Worm (Caenorhabditis elegans) whole organism, L2 larva: Measurements from ENCODE around the gene ttr-7.

Experiments used
- C34F6.9 ChIP-seq: fragments of 150-350 bp; optimal IDR thresholded peaks from 2 replicates; lab custom pipeline; 2014; ENCODE audit warnings: missing biosample characterization, missing genetic modification characterization
- F13H6.1 ChIP-seq: sonication (generic microtip); optimal IDR thresholded peaks from 2 replicates; lab custom pipeline; 2016; ENCODE audit warnings: missing genetic modification characterization, missing compliant biosample characterization
- Y55F3AM.14 ChIP-seq: fragments of 200-800 bp; sonication (Bioruptor generic); optimal IDR thresholded peaks from 2 replicates; lab custom pipeline; 2018; ENCODE audit warnings: mild to moderate bottlenecking, missing genetic modification characterization, missing compliant biosample characterization
- ZK546.5 ChIP-seq: sonication (generic microtip); optimal IDR thresholded peaks from 2 replicates; lab custom pipeline; 2017; ENCODE audit warnings: missing biosample characterization, missing genetic modification characterization
- alr-1 ChIP-seq: fragments of 150-350 bp; optimal IDR thresholded peaks from 2 replicates; lab custom pipeline; 2014; ENCODE audit warnings: missing biosample characterization, missing genetic modification characterization
- blmp-1 ChIP-seq: sonication (generic microtip); optimal IDR thresholded peaks from 2 replicates; lab custom pipeline; 2017; ENCODE audit warnings: missing genetic modification characterization, mild to moderate bottlenecking, missing compliant biosample characterization, antibody characterized with exemption, moderate library complexity; ENCODE audit not compliant: insufficient read depth
- ceh-16 ChIP-seq: fragments of 150-350 bp; optimal IDR thresholded peaks from 2 replicates; lab custom pipeline; 2014; ENCODE audit warnings: missing biosample characterization, missing genetic modification characterization
- ceh-82 ChIP-seq: fragments of 150-350 bp; optimal IDR thresholded peaks from 2 replicates; lab custom pipeline; 2014; ENCODE audit warnings: missing biosample characterization, missing genetic modification characterization
- crh-2 ChIP-seq: sonication (generic microtip); optimal IDR thresholded peaks from 2 replicates; lab custom pipeline; 2017; ENCODE audit warnings: missing biosample characterization, missing genetic modification characterization
- dmd-4 ChIP-seq: sonication (generic microtip); optimal IDR thresholded peaks from 2 replicates; lab custom pipeline; 2017; ENCODE audit warnings: missing biosample characterization, missing genetic modification characterization
- egl-27 ChIP-seq: sonication (generic microtip); optimal IDR thresholded peaks from 3 replicates; lab custom pipeline; 2017; ENCODE audit warnings: missing biosample characterization, missing genetic modification reagents, missing genetic modification characterization
- elt-3 ChIP-seq: sonication (generic microtip); optimal IDR thresholded peaks from 2 replicates; lab custom pipeline; 2017; ENCODE audit warnings: missing biosample characterization, missing genetic modification characterization
- fos-1 ChIP-seq: fragments of 150-350 bp; optimal IDR thresholded peaks from 2 replicates; lab custom pipeline; 2014; ENCODE audit warnings: missing biosample characterization, missing genetic modification characterization
- gmeb-1 ChIP-seq: fragments of 150-350 bp; optimal IDR thresholded peaks from 2 replicates; lab custom pipeline; 2014; ENCODE audit warnings: missing biosample characterization, missing genetic modification characterization
- lin-11 ChIP-seq: fragments of 150-350 bp; sonication (generic microtip); optimal IDR thresholded peaks from 2 replicates; lab custom pipeline; 2014; ENCODE audit warnings: missing biosample characterization, missing genetic modification characterization, inconsistent platforms, mixed read lengths
- lin-13 ChIP-seq: fragments of 150-350 bp; optimal IDR thresholded peaks from 2 replicates; lab custom pipeline; 2014; ENCODE audit warnings: missing biosample characterization, missing genetic modification reagents, missing genetic modification characterization
- lsy-2 ChIP-seq, 2 experiments: fragments of 150-350 bp in 1 of 2; sonication (generic microtip) in 1 of 2; optimal IDR thresholded peaks; 2 replicates each; lab custom pipeline; 2014 to 2017; ENCODE audit warnings: missing biosample characterization in 2 of 2, missing genetic modification characterization in 2 of 2
- mdl-1 ChIP-seq, 2 experiments: fragments of 150-350 bp in 1 of 2; sonication (generic microtip) in 1 of 2; optimal IDR thresholded peaks; 2 replicates each; lab custom pipeline; 2017; ENCODE audit warnings: missing biosample characterization in 2 of 2, missing genetic modification characterization in 2 of 2
- nhr-11 ChIP-seq: fragments of 150-350 bp; optimal IDR thresholded peaks from 2 replicates; lab custom pipeline; 2014; ENCODE audit warnings: missing biosample characterization, missing genetic modification characterization
- nhr-12 ChIP-seq: fragments of 150-350 bp; optimal IDR thresholded peaks from 2 replicates; lab custom pipeline; 2014; ENCODE audit warnings: missing biosample characterization, missing genetic modification characterization
- nhr-21 ChIP-seq: fragments of 150-350 bp; optimal IDR thresholded peaks from 2 replicates; lab custom pipeline; 2014; ENCODE audit warnings: missing biosample characterization, missing genetic modification characterization
- nhr-25 ChIP-seq: fragments of 150-350 bp; sonication (generic microtip); optimal IDR thresholded peaks from 3 replicates; lab custom pipeline; 2014; ENCODE audit warnings: missing biosample characterization, missing genetic modification characterization
- nhr-6 ChIP-seq: fragments of 150-350 bp; optimal IDR thresholded peaks from 2 replicates; lab custom pipeline; 2014; ENCODE audit warnings: missing biosample characterization, missing genetic modification characterization
- sem-4 ChIP-seq: fragments of 150-350 bp; optimal IDR thresholded peaks from 2 replicates; lab custom pipeline; 2014; ENCODE audit warnings: missing biosample characterization, missing genetic modification reagents, missing genetic modification characterization
- sma-3 ChIP-seq: sonication (generic microtip); optimal IDR thresholded peaks from 2 replicates; lab custom pipeline; 2016; ENCODE audit warnings: missing genetic modification reagents, missing genetic modification characterization, missing compliant biosample characterization
- zag-1 ChIP-seq: fragments of 150-350 bp; optimal IDR thresholded peaks from 2 replicates; lab custom pipeline; 2014; ENCODE audit warnings: missing biosample characterization, missing genetic modification characterization
- ztf-11 ChIP-seq: sonication (generic microtip); optimal IDR thresholded peaks from 2 replicates; lab custom pipeline; 2017; ENCODE audit warnings: missing biosample characterization, missing genetic modification characterization
- ztf-4 ChIP-seq: fragments of 150-350 bp; optimal IDR thresholded peaks from 2 replicates; lab custom pipeline; 2014; ENCODE audit warnings: missing biosample characterization, missing genetic modification characterization

The ttr-7 gene

ce11 chrIII:641759-642158, 36.0 kb downstream of the ttr-7 start, which contains the start of gene W06E11.1:
Gene W06E11.1 (plus strand): TSS chrIII:642059.
- no peak for TF ChIP-seq nhr-12 (tag; lab: Kevin White, UChicago)
- no peak for TF ChIP-seq dmd-4
- TF ChIP-seq ztf-11 (tag; lab: Kevin White, UChicago) = no peak
- no peak for TF ChIP-seq lin-11 (tag; lab: Kevin White, UChicago)
- no peak for TF ChIP-seq Y55F3AM.14 (GFP tag; lab: Kevin White, UChicago)
- no peak for TF ChIP-seq gmeb-1 (tag; lab: Kevin White, UChicago)
- TF ChIP-seq, all 48 proteins: peak for 0

ce11 chrIII:644660-645059, 38.9 kb downstream of the ttr-7 start:
- no peak for TF ChIP-seq nhr-11 (tag; lab: Kevin White, UChicago)
- TF ChIP-seq egl-27 (tag; lab: Kevin White, UChicago) = no peak
- TF ChIP-seq Y55F3AM.14 (GFP tag; lab: Kevin White, UChicago) = no peak
- TF ChIP-seq elt-3 (tag; lab: Kevin White, UChicago) = no peak
- TF ChIP-seq F13H6.1 (tag; lab: Kevin White, UChicago) = no peak
- TF ChIP-seq sma-3 (GFP tag; lab: Kevin White, UChicago) = no peak
- TF ChIP-seq C34F6.9 (tag; lab: Kevin White, UChicago) = no peak
- TF ChIP-seq ZK546.5 (tag; lab: Kevin White, UChicago) = no peak
- no peak for TF ChIP-seq lin-11 (tag; lab: Kevin White, UChicago)
- no peak for TF ChIP-seq zag-1
- no peak for TF ChIP-seq ztf-4 (tag; lab: Kevin White, UChicago)
- TF ChIP-seq ceh-16 (tag; lab: Kevin White, UChicago) = no peak
- TF ChIP-seq gmeb-1 (tag; lab: Kevin White, UChicago) = no peak

ce11 chrIII:646454-646853, 40.6 kb downstream of the ttr-7 start, which contains the start of gene orai-1:
Gene orai-1 (plus strand): TSS chrIII:646754.
- TF ChIP-seq nhr-12 (tag; lab: Kevin White, UChicago) (no peak), crh-2 (tag; lab: Kevin White, UChicago) (no peak), ZK546.5 (tag; lab: Kevin White, UChicago) (no peak), lsy-2 (tag; optimal IDR thresholded peaks at IDR 0.05; lab: Kevin White, UChicago) (no peak), alr-1 (no peak)

ce11 chrIII:647248-647647, 41.4 kb downstream of the ttr-7 start:
- TF ChIP-seq nhr-21 (tag; lab: Kevin White, UChicago) (no peak), F13H6.1 (tag; lab: Kevin White, UChicago) (peak; percentile 1), C34F6.9 (tag; lab: Kevin White, UChicago) (peak; percentile 61), crh-2 (tag; lab: Kevin White, UChicago) (peak; percentile 79), nhr-12 (tag; lab: Kevin White, UChicago) (no peak), lsy-2 (tag; optimal IDR thresholded peaks at IDR 0.05; lab: Kevin White, UChicago) (peak in 1 of 2 experiments; percentile 7), nhr-25 (peak; percentile 15), mdl-1 (tag; optimal IDR thresholded peaks at IDR 0.05; lab: Kevin White, UChicago) (no peak), fos-1 (tag; lab: Kevin White, UChicago) (peak; percentile 33)

DNA sequence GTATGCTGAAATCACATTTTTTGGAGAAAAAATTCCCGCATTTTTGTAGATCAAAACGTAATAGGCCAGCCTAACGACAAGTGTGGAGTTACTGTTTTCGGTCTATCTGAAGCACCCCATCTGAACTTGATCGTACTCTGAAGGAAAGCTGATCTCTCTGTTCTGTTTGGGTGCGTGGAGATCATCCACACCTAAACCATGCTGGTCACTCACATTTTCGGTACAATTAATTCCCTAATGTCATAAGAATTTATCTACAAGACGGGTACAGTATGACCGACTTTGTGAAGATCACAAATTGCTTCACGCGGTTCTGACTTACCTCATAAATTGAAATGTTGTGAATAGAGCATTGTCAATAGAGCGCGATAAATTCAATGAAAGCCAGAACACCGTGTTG, 44.1 kb downstream of the ttr-7 start:
- TF ChIP-seq C34F6.9 (tag; lab: Kevin White, UChicago) (no peak), zag-1 (no peak), elt-3 (tag; lab: Kevin White, UChicago) (no peak), nhr-6 (tag; lab: Kevin White, UChicago) (no peak), ceh-82 (tag; lab: Kevin White, UChicago) (no peak), ceh-16 (tag; lab: Kevin White, UChicago) (no peak), sem-4 (tag; lab: Kevin White, UChicago) (no peak), ztf-11 (tag; lab: Kevin White, UChicago) (no peak), lin-13 (GFP tag; lab: Kevin White, UChicago) (no peak), egl-27 (tag; lab: Kevin White, UChicago) (no peak)
- TF ChIP-seq, all 48 proteins: peak for 0

DNA sequence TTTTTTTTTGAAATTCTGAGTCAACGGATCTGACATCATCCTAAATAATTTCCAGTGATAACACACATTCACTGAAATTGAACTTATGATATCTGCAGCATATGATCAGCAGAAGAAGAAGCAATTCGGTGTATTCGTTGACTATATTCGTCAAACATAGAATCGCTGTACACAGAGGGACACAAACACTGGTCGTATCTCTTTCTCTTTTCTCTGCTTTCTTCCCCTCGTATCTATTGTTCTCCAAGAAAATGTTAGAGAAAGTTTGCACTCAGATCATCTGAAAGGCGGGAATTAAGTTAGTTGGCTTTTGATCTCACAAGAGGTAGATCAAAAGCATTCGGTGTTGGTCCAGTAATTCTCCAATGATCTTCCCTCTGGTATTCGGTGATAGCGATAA, 44.7 kb downstream of the ttr-7 start:
- peak; percentile 33 for TF ChIP-seq nhr-25
- no peak for TF ChIP-seq ceh-82 (tag; lab: Kevin White, UChicago)
- TF ChIP-seq sma-3 (GFP tag; lab: Kevin White, UChicago) = peak; percentile 65
- TF ChIP-seq blmp-1 (tag; lab: Kevin White, UChicago) = peak; percentile 24
